Worm (Caenorhabditis elegans): ENCODE measurements around the gene egl-3.

- TF ChIP-seq unc-62 (GFP tag; optimal IDR thresholded peaks at IDR 0.05), result no peak
- TF ChIP-seq lsy-27 (tag; optimal IDR thresholded peaks at IDR 0.05; ENCODE audit: borderline replicate concordance, insufficient read depth), result no peak
- no peak for TF ChIP-seq snpc-1.1 (tag; optimal IDR thresholded peaks at IDR 0.05; ENCODE audit: insufficient read depth)
- TF ChIP-seq B0336.3 (GFP tag; IDR thresholded peaks at IDR 0.05), result no peak
- TF ChIP-seq ccch-3 (GFP tag; optimal IDR thresholded peaks at IDR 0.05), result no peak
- no peak for TF ChIP-seq cebp-1 (GFP tag; IDR thresholded peaks at IDR 0.05)
- TF ChIP-seq cebp-1 (tag; optimal IDR thresholded peaks at IDR 0.05), result no peak
- no peak for TF ChIP-seq ztf-28 (GFP tag; IDR thresholded peaks at IDR 0.05)
- no peak for TF ChIP-seq sdz-38 (tag; optimal IDR thresholded peaks at IDR 0.05)
- TF ChIP-seq F49E8.2 (tag; optimal IDR thresholded peaks at IDR 0.05; ENCODE audit: insufficient read depth), result no peak
- TF ChIP-seq F57C9.4 (tag; optimal IDR thresholded peaks at IDR 0.05), result no peak
- TF ChIP-seq lin-40 (tag; optimal IDR thresholded peaks at IDR 0.05), result no peak
- no peak for TF ChIP-seq hmg-1.2 (GFP tag; IDR thresholded peaks at IDR 0.05)
Observed at ce11 chrV:10210244-10210643, 36.7 kb upstream of the egl-3 start, which contains the start of gene tftc-3.
